Fruit fly (Drosophila melanogaster): Measurements from ENCODE around the gene Meltrin.

The Meltrin gene

dm6 chr3R:14706860-14707259, 9.8 kb upstream of the Meltrin start (continued):
- peak; percentile 48 for TF ChIP-seq fu2 (GFP tag; optimal IDR thresholded peaks at IDR 0.05)
- peak; percentile 72 for TF ChIP-seq sob (GFP tag; IDR thresholded peaks at IDR 0.05)
- peak; percentile 49; the same call in 2 of the 3 replicates for TF ChIP-seq CG11560 (tag; IDR thresholded peaks at IDR 0.05)
- TF ChIP-seq CG31441 (GFP tag; IDR thresholded peaks at IDR 0.05), result peak; percentile 51; the same call in 1 of the 2 replicates
- TF ChIP-seq Vsx1 (GFP tag; optimal IDR thresholded peaks at IDR 0.05), result no peak
- no peak for TF ChIP-seq gsb-n (tag; optimal IDR thresholded peaks at IDR 0.05)
- peak; percentile 54 for TF ChIP-seq Meics (GFP tag; optimal IDR thresholded peaks at IDR 0.05)
- no peak for TF ChIP-seq Six4 (GFP tag; optimal IDR thresholded peaks at IDR 0.05)
- peak; percentile 4 for TF ChIP-seq CG6813 (GFP tag; optimal IDR thresholded peaks at IDR 0.05)
- TF ChIP-seq CG9215 (GFP tag; IDR thresholded peaks at IDR 0.05), result peak; percentile 52; the same call in 1 of the 2 replicates
- peak; percentile 41 for TF ChIP-seq kni (GFP tag; optimal IDR thresholded peaks at IDR 0.05)
- peak; percentile 28 for TF ChIP-seq CG13424 (tag; optimal IDR thresholded peaks at IDR 0.05)
- TF ChIP-seq Drgx (GFP tag; IDR thresholded peaks at IDR 0.05), result peak; percentile 79
- peak; percentile 67 for TF ChIP-seq CG11695 (GFP tag; IDR thresholded peaks at IDR 0.05)
- peak; percentile 67 for TF ChIP-seq CG17328 (GFP tag; IDR thresholded peaks at IDR 0.05)
- peak; percentile 13 for TF ChIP-seq NfI (GFP tag; optimal IDR thresholded peaks at IDR 0.05)
- peak; percentile 24 for TF ChIP-seq Fer1 (GFP tag; optimal IDR thresholded peaks at IDR 0.05)
- TF ChIP-seq tap (tag; optimal IDR thresholded peaks at IDR 0.05), result peak; percentile 42
- peak; percentile 58 for TF ChIP-seq pum (GFP tag; optimal IDR thresholded peaks at IDR 0.05)
- no peak for TF ChIP-seq CG7987 (GFP tag; optimal IDR thresholded peaks at IDR 0.05)
- 0 out of 3 replicates have a peak, but pooled peaks have one; percentile 61 for TF ChIP-seq ase (GFP tag; IDR thresholded peaks at IDR 0.05)
- TF ChIP-seq CG6765 (GFP tag; optimal IDR thresholded peaks at IDR 0.05), result no peak
- TF ChIP-seq MTF-1 (GFP tag; optimal IDR thresholded peaks at IDR 0.05; ENCODE audit: borderline replicate concordance), result no peak
- TF ChIP-seq CG30020 (tag; optimal IDR thresholded peaks at IDR 0.05), result no peak
- TF ChIP-seq CG14710 (tag; optimal IDR thresholded peaks at IDR 0.05), result no peak
- TF ChIP-seq CG3847 (GFP tag; IDR thresholded peaks at IDR 0.05), result peak; percentile 73
- TF ChIP-seq CG2116 (GFP tag; optimal IDR thresholded peaks at IDR 0.05), result no peak
- peak; percentile 44 for TF ChIP-seq CG1792 (GFP tag; optimal IDR thresholded peaks at IDR 0.05)
- TF ChIP-seq tgo (GFP tag; IDR thresholded peaks at IDR 0.05), result peak; percentile 46; the same call in 2 of the 3 replicates
- TF ChIP-seq Xrp1 (GFP tag; IDR thresholded peaks at IDR 0.05), result peak; percentile 67
- TF ChIP-seq Dref (GFP tag; IDR thresholded peaks at IDR 0.05), result no peak
- TF ChIP-seq YL-1 (GFP tag; optimal IDR thresholded peaks at IDR 0.05), result no peak
- no peak for TF ChIP-seq CG15696 (tag; optimal IDR thresholded peaks at IDR 0.05)
- TF ChIP-seq eve (GFP tag; optimal IDR thresholded peaks at IDR 0.05), result peak in 1 of 2 experiments; percentile 50
- peak; percentile 68 for TF ChIP-seq CG2678 (tag; optimal IDR thresholded peaks at IDR 0.05)
- no peak for TF ChIP-seq CTCF (GFP tag; optimal IDR thresholded peaks at IDR 0.05)
- peak; percentile 77 for TF ChIP-seq NFAT (GFP tag; IDR thresholded peaks at IDR 0.05)
- peak; percentile 43 for TF ChIP-seq bab2 (GFP tag; optimal IDR thresholded peaks at IDR 0.05)
- no peak for TF ChIP-seq HmgD (GFP tag; optimal IDR thresholded peaks at IDR 0.05)
- TF ChIP-seq abd-A (tag; optimal IDR thresholded peaks at IDR 0.05), result no peak
- TF ChIP-seq Mrtf (GFP tag; IDR thresholded peaks at IDR 0.05), result peak; percentile 64; the same call in 2 of the 3 replicates
- TF ChIP-seq luna (GFP tag; optimal IDR thresholded peaks at IDR 0.05), result no peak
- TF ChIP-seq odd (GFP tag; optimal IDR thresholded peaks at IDR 0.05), result no peak
- TF ChIP-seq CG1024 (GFP tag; IDR thresholded peaks at IDR 0.05), result no peak
- no peak for TF ChIP-seq CG34376 (GFP tag; optimal IDR thresholded peaks at IDR 0.05)
- peak; percentile 8 for TF ChIP-seq Ets97D (GFP tag; optimal IDR thresholded peaks at IDR 0.05)
- no peak for TF ChIP-seq fd64A (GFP tag; optimal IDR thresholded peaks at IDR 0.05)
- TF ChIP-seq CG15514 (GFP tag; optimal IDR thresholded peaks at IDR 0.05), result peak; percentile 13
- TF ChIP-seq CG16813 (GFP tag; IDR thresholded peaks at IDR 0.05; ENCODE audit: partially characterized antibody), result peak; percentile 68
- TF ChIP-seq slbo (GFP tag; IDR thresholded peaks at IDR 0.05), result peak; percentile 83
- TF ChIP-seq Optix (GFP tag; IDR thresholded peaks at IDR 0.05), result peak; percentile 71
- no peak for TF ChIP-seq ac (GFP tag; optimal IDR thresholded peaks at IDR 0.05)

All from whole organism, embryonic.